2 worm cellular contexts compared by ENCODE assay signal in the genomic region with DNA sequence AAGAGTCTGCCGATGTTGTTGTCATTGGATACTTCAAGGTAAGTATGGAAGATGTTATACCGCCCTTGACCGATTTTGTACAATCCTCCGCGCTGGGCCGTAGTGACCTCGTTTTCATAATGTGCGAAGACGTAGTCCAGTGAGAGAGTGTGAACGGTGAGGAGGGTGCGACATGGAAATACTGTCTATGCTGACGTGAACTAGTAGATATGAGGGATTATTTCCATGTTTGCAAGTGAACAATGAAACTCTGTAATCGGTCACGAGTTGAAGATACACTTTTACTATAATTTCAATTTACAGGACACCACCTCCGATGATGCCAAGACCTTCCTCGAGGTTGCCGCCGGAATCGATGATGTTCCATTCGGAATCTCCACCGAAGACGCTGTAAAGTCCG.
TF ChIP-seq lines count a peak whose summit lies in the region.

No protein-coding gene starts in this region.

TF ChIP-seq in whole organism, L1 larva, 84 proteins besides CTCF, POLR2A, EP300 and RAD21 (continued from another document):
- TF ChIP-seq efl-1 (optimal IDR thresholded peaks at IDR 0.05; lab: Kevin White, UChicago) (no peak), efl-1 (GFP tag; optimal IDR thresholded peaks at IDR 0.05 in 1 of 2; lab: Kevin White, UChicago) (no peak), mab-9 (GFP tag; IDR thresholded peaks at IDR 0.05; lab: Robert Waterston, UW) (no peak), ceh-82 (tag; optimal IDR thresholded peaks at IDR 0.05; lab: Kevin White, UChicago) (no peak), zag-1 (tag; optimal IDR thresholded peaks at IDR 0.05; lab: Kevin White, UChicago) (no peak), unc-30 (tag; optimal IDR thresholded peaks at IDR 0.05; lab: Kevin White, UChicago) (no peak), mdl-1 (tag; optimal IDR thresholded peaks at IDR 0.05; lab: Kevin White, UChicago) (no peak), hpl-2 (GFP tag; optimal IDR thresholded peaks at IDR 0.05; lab: Kevin White, UChicago) (no peak), tbx-2 (tag; optimal IDR thresholded peaks at IDR 0.05; lab: Kevin White, UChicago) (no peak), dpl-1 (GFP tag; optimal IDR thresholded peaks at IDR 0.05; lab: Kevin White, UChicago) (no peak), sptf-1 (tag; optimal IDR thresholded peaks at IDR 0.05; lab: Kevin White, UChicago) (no peak), skn-1 (tag; optimal IDR thresholded peaks at IDR 0.05; lab: Kevin White, UChicago) (no peak), mep-1 (tag; optimal IDR thresholded peaks at IDR 0.05; lab: Kevin White, UChicago) (no peak), nhr-71 (tag; optimal IDR thresholded peaks at IDR 0.05; lab: Kevin White, UChicago) (peak; percentile 32), efl-3 (GFP tag; optimal IDR thresholded peaks at IDR 0.05; lab: Kevin White, UChicago) (no peak), dsc-1 (tag; optimal IDR thresholded peaks at IDR 0.05; lab: Kevin White, UChicago) (no peak), nhr-85 (tag; lab: Kevin White, UChicago) (peak; percentile 90), unc-62 (GFP tag; optimal IDR thresholded peaks at IDR 0.05; lab: Kevin White, UChicago) (no peak), hlh-4 (tag; optimal IDR thresholded peaks at IDR 0.05; lab: Kevin White, UChicago) (no peak), C04F5.9 (tag; optimal IDR thresholded peaks at IDR 0.05; lab: Kevin White, UChicago) (no peak), fos-1 (tag; optimal IDR thresholded peaks at IDR 0.05; lab: Kevin White, UChicago) (no peak), snu-23 (GFP tag; optimal IDR thresholded peaks at IDR 0.05; lab: Kevin White, UChicago) (peak; percentile 22), Y116A8C.19 (tag; optimal IDR thresholded peaks at IDR 0.05; lab: Kevin White, UChicago; ENCODE audit: borderline replicate concordance) (no peak), lsy-2 (tag; optimal IDR thresholded peaks at IDR 0.05; lab: Kevin White, UChicago) (peak in 1 of 2 experiments; percentile 40), nhr-19 (GFP tag; conservative IDR thresholded peaks at IDR 0.05; lab: Robert Waterston, UW) (no peak), ceh-88 (GFP tag; IDR thresholded peaks at IDR 0.05; lab: Robert Waterston, UW) (no peak), sox-4 (tag; optimal IDR thresholded peaks at IDR 0.05; lab: Kevin White, UChicago) (no peak), xbp-1 (tag; optimal IDR thresholded peaks at IDR 0.05; lab: Kevin White, UChicago) (peak; percentile 94), fkh-10 (GFP tag; optimal IDR thresholded peaks at IDR 0.05; lab: Kevin White, UChicago) (no peak), unc-98 (GFP tag; IDR thresholded peaks at IDR 0.05; lab: Robert Waterston, UW) (no peak), nhr-84 (tag; optimal IDR thresholded peaks at IDR 0.05; lab: Kevin White, UChicago) (no peak), C16A3.4 (tag; optimal IDR thresholded peaks at IDR 0.05; lab: Kevin White, UChicago) (no peak), lin-14 (GFP tag; optimal IDR thresholded peaks at IDR 0.05; lab: Kevin White, UChicago) (peak; percentile 46), ets-5 (GFP tag; IDR thresholded peaks at IDR 0.05; lab: Robert Waterston, UW) (no peak), blmp-1 (tag; optimal IDR thresholded peaks at IDR 0.05; lab: Kevin White, UChicago) (peak; percentile 45), nhr-20 (tag; optimal IDR thresholded peaks at IDR 0.05; lab: Kevin White, UChicago) (peak; percentile 22), nhr-76 (tag; optimal IDR thresholded peaks at IDR 0.05; lab: Kevin White, UChicago) (no peak), snpc-4 (tag; optimal IDR thresholded peaks at IDR 0.05; lab: Kevin White, UChicago) (no peak), egl-13 (tag; optimal IDR thresholded peaks at IDR 0.05; lab: Kevin White, UChicago) (no peak), zip-4 (GFP tag; optimal IDR thresholded peaks at IDR 0.05; lab: Kevin White, UChicago) (no peak), vab-15 (tag; optimal IDR thresholded peaks at IDR 0.05; lab: Kevin White, UChicago) (no peak), rnt-1 (tag; optimal IDR thresholded peaks at IDR 0.05; lab: Kevin White, UChicago) (peak; percentile 6), pax-3 (tag; optimal IDR thresholded peaks at IDR 0.05; lab: Kevin White, UChicago) (no peak)

TF ChIP-seq in whole organism, L3 larva, 47 proteins besides CTCF, POLR2A, EP300 and RAD21 (continued from another document):
- no peak for TF ChIP-seq egl-27 (tag; optimal IDR thresholded peaks at IDR 0.05; lab: Kevin White, UChicago)
- no peak for TF ChIP-seq ztf-11 (tag; optimal IDR thresholded peaks at IDR 0.05; lab: Kevin White, UChicago)
- TF ChIP-seq ama-1 (optimal IDR thresholded peaks at IDR 0.05; lab: Kevin White, UChicago), result peak; percentile 40
- TF ChIP-seq ztf-4 (tag; optimal IDR thresholded peaks at IDR 0.05; lab: Kevin White, UChicago), result no peak
- peak; percentile 56 for TF ChIP-seq nhr-23 (tag; optimal IDR thresholded peaks at IDR 0.05; lab: Kevin White, UChicago)
- no peak for TF ChIP-seq elt-2 (tag; optimal IDR thresholded peaks at IDR 0.05; lab: Kevin White, UChicago)
- TF ChIP-seq nhr-12 (tag; optimal IDR thresholded peaks at IDR 0.05; lab: Kevin White, UChicago), result no peak
- TF ChIP-seq nhr-76 (tag; optimal IDR thresholded peaks at IDR 0.05; lab: Kevin White, UChicago), result no peak
- no peak for TF ChIP-seq nhr-237 (tag; optimal IDR thresholded peaks at IDR 0.05; lab: Kevin White, UChicago)
- TF ChIP-seq mml-1 (tag; optimal IDR thresholded peaks at IDR 0.05; lab: Kevin White, UChicago), result no peak
- no peak for TF ChIP-seq fos-1 (tag; optimal IDR thresholded peaks at IDR 0.05; lab: Kevin White, UChicago)
- TF ChIP-seq ceh-82 (tag; optimal IDR thresholded peaks at IDR 0.05; lab: Kevin White, UChicago), result no peak
- TF ChIP-seq lsy-12 (tag; optimal IDR thresholded peaks at IDR 0.05; lab: Kevin White, UChicago), result no peak
- TF ChIP-seq jun-1 (tag; optimal IDR thresholded peaks at IDR 0.05; lab: Kevin White, UChicago), result no peak
- TF ChIP-seq pha-4 (tag; optimal IDR thresholded peaks at IDR 0.05; lab: Kevin White, UChicago), result no peak
- no peak for TF ChIP-seq aly-2 (tag; optimal IDR thresholded peaks at IDR 0.05; lab: Kevin White, UChicago)
- TF ChIP-seq ceh-9 (tag; optimal IDR thresholded peaks at IDR 0.05; lab: Kevin White, UChicago), result no peak
- TF ChIP-seq ceh-16 (tag; optimal IDR thresholded peaks at IDR 0.05; lab: Kevin White, UChicago), result no peak
